ENCODE assay signal across 2 fruit fly cellular contexts in the genomic region with DNA sequence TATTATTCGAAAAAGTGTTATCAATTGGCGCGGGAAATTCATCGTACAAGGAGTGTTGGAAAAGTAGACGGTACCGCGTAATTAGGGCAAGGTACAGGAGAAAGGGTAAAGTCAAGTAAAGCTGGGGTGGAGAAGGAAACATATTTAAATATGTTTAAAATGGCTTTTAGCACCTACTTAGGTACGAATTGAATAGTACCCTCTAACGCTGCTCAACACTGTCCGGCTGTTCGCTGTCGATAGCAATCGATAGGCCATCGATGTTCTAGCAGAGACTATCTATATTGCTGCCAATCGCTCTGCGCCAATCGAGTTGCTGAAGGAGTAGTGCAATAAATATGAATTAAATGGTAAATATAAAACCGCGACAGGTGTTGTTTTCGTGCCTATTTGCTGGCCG.
A peak's percentile ranks its signal among the peaks of the same experiment; 100 is the strongest.
TF ChIP-seq lines count a peak whose summit lies in the region.

Gene X11L (plus strand): TSS at position 279 of the 400 bp plus-strand sequence.

TF ChIP-seq in whole organism, embryonic, 481 proteins besides CTCF, POLR2A, EP300 and RAD21 (continued from another document and continues in another):
- peak; percentile 84 for TF ChIP-seq CG7786 (GFP tag; optimal IDR thresholded peaks at IDR 0.05; lab: Kevin White, UChicago)
- peak; percentile 24 for TF ChIP-seq sug (tag; optimal IDR thresholded peaks at IDR 0.05; lab: Kevin White, UChicago)
- no peak for TF ChIP-seq disco-r (GFP tag; optimal IDR thresholded peaks at IDR 0.05; lab: Kevin White, UChicago)
- no peak for TF ChIP-seq pfk (GFP tag; optimal IDR thresholded peaks at IDR 0.05; lab: Kevin White, UChicago)
- peak; percentile 87 for TF ChIP-seq Dll (GFP tag; IDR thresholded peaks at IDR 0.05; lab: Robert Waterston, UW; ENCODE audit: partially characterized antibody)
- peak; percentile 10; the same call in 1 of the 2 replicates for TF ChIP-seq Oaz (GFP tag; IDR thresholded peaks at IDR 0.05; lab: Robert Waterston, UW)
- no peak for TF ChIP-seq tio (GFP tag; optimal IDR thresholded peaks at IDR 0.05; lab: Kevin White, UChicago)
- TF ChIP-seq CG2129 (GFP tag; IDR thresholded peaks at IDR 0.05; lab: Robert Waterston, UW; ENCODE audit: partially characterized antibody): peak; percentile 53
- no peak for TF ChIP-seq zf30C (GFP tag; optimal IDR thresholded peaks at IDR 0.05; lab: Kevin White, UChicago)
- no peak for TF ChIP-seq HLHmδ (GFP tag; optimal IDR thresholded peaks at IDR 0.05; lab: Kevin White, UChicago)
- TF ChIP-seq chm (GFP tag; IDR thresholded peaks at IDR 0.05; lab: Robert Waterston, UW): no peak
- TF ChIP-seq CG5245 (GFP tag; optimal IDR thresholded peaks at IDR 0.05; lab: Kevin White, UChicago): peak; percentile 66
- peak; percentile 84 for TF ChIP-seq pzg (GFP tag; optimal IDR thresholded peaks at IDR 0.05; lab: Kevin White, UChicago)
- peak; percentile 67 for TF ChIP-seq Ptx1 (GFP tag; IDR thresholded peaks at IDR 0.05; lab: Robert Waterston, UW)
- TF ChIP-seq gsb-n (tag; optimal IDR thresholded peaks at IDR 0.05; lab: Kevin White, UChicago): no peak
- TF ChIP-seq Jarid2 (GFP tag; optimal IDR thresholded peaks at IDR 0.05; lab: Kevin White, UChicago): no peak
- peak; percentile 36 for TF ChIP-seq gfzf (GFP tag; optimal IDR thresholded peaks at IDR 0.05; lab: Kevin White, UChicago)
- TF ChIP-seq tap (tag; optimal IDR thresholded peaks at IDR 0.05; lab: Kevin White, UChicago): no peak
- no peak for TF ChIP-seq Hr78 (GFP tag; optimal IDR thresholded peaks at IDR 0.05; lab: Kevin White, UChicago)
- peak; percentile 59 for TF ChIP-seq CG6272 (GFP tag; IDR thresholded peaks at IDR 0.05; lab: Robert Waterston, UW)
- TF ChIP-seq CG6854 (GFP tag; optimal IDR thresholded peaks at IDR 0.05; lab: Kevin White, UChicago): no peak
- no peak for TF ChIP-seq Blimp-1 (GFP tag; optimal IDR thresholded peaks at IDR 0.05; lab: Kevin White, UChicago)
- TF ChIP-seq CG18619 (GFP tag; optimal IDR thresholded peaks at IDR 0.05; lab: Kevin White, UChicago): peak; percentile 69
- peak; percentile 52 to 63 for TF ChIP-seq chif (GFP tag; optimal IDR thresholded peaks at IDR 0.05; lab: Kevin White, UChicago)
- TF ChIP-seq Eip74EF (GFP tag; optimal IDR thresholded peaks at IDR 0.05; lab: Kevin White, UChicago): no peak
- no peak for TF ChIP-seq CG32767 (GFP tag; IDR thresholded peaks at IDR 0.05; lab: Robert Waterston, UW)
- TF ChIP-seq dan (GFP tag; IDR thresholded peaks at IDR 0.05; lab: Robert Waterston, UW): no peak
- TF ChIP-seq hth (optimal IDR thresholded peaks at IDR 0.05; lab: Kevin White, UChicago): no peak
- TF ChIP-seq knrl (GFP tag; IDR thresholded peaks at IDR 0.05; lab: Robert Waterston, UW; ENCODE audit: partially characterized antibody): peak; percentile 88
- TF ChIP-seq CG13123 (GFP tag; optimal IDR thresholded peaks at IDR 0.05; lab: Kevin White, UChicago): peak; percentile 60
- TF ChIP-seq fd64A (GFP tag; optimal IDR thresholded peaks at IDR 0.05; lab: Kevin White, UChicago): no peak
- TF ChIP-seq stc (GFP tag; IDR thresholded peaks at IDR 0.05; lab: Robert Waterston, UW): 0 out of 2 replicates have a peak, but pooled peaks have one; percentile 15
- no peak for TF ChIP-seq Deaf1 (tag; optimal IDR thresholded peaks at IDR 0.05; lab: Kevin White, UChicago)
- peak; percentile 74 for TF ChIP-seq chn (GFP tag; optimal IDR thresholded peaks at IDR 0.05; lab: Kevin White, UChicago)
- peak; percentile 87 for TF ChIP-seq sob (GFP tag; IDR thresholded peaks at IDR 0.05; lab: Robert Waterston, UW)
- TF ChIP-seq CG2875 (GFP tag; optimal IDR thresholded peaks at IDR 0.05; lab: Kevin White, UChicago): no peak
- TF ChIP-seq CG4617 (GFP tag; optimal IDR thresholded peaks at IDR 0.05; lab: Kevin White, UChicago; ENCODE audit: borderline replicate concordance): peak; percentile 71
- peak; percentile 41; the same call in 1 of the 2 replicates for TF ChIP-seq Taf1 (GFP tag; IDR thresholded peaks at IDR 0.05; lab: Robert Waterston, UW)
- TF ChIP-seq CG9817 (tag; optimal IDR thresholded peaks at IDR 0.05; lab: Kevin White, UChicago): no peak
- TF ChIP-seq BEAF-32 (GFP tag; optimal IDR thresholded peaks at IDR 0.05; lab: Kevin White, UChicago): peak; percentile 88
- TF ChIP-seq E2f2 (GFP tag; IDR thresholded peaks at IDR 0.05; lab: Robert Waterston, UW): peak; percentile 79
- no peak for TF ChIP-seq ash1 (GFP tag; optimal IDR thresholded peaks at IDR 0.05; lab: Kevin White, UChicago)
- TF ChIP-seq CG1603 (tag; optimal IDR thresholded peaks at IDR 0.05; lab: Kevin White, UChicago): peak; percentile 86
- no peak for TF ChIP-seq C15 (GFP tag; IDR thresholded peaks at IDR 0.05; lab: Robert Waterston, UW)
- peak; percentile 8 for TF ChIP-seq dm (GFP tag; optimal IDR thresholded peaks at IDR 0.05; lab: Kevin White, UChicago)
- no peak for TF ChIP-seq Atf6 (GFP tag; IDR thresholded peaks at IDR 0.05; lab: Robert Waterston, UW)
- peak; percentile 87 for TF ChIP-seq mam (GFP tag; optimal IDR thresholded peaks at IDR 0.05; lab: Kevin White, UChicago)
- no peak for TF ChIP-seq sim (GFP tag; IDR thresholded peaks at IDR 0.05; lab: Robert Waterston, UW)
- no peak for TF ChIP-seq nau (GFP tag; optimal IDR thresholded peaks at IDR 0.05; lab: Kevin White, UChicago)
- TF ChIP-seq H15 (GFP tag; IDR thresholded peaks at IDR 0.05; lab: Robert Waterston, UW): peak; percentile 49; the same call in 1 of the 3 replicates
- TF ChIP-seq Max (GFP tag; optimal IDR thresholded peaks at IDR 0.05; lab: Kevin White, UChicago): peak; percentile 34
- peak; percentile 51 for TF ChIP-seq CG18476 (GFP tag; optimal IDR thresholded peaks at IDR 0.05; lab: Kevin White, UChicago)
- TF ChIP-seq gem (tag; optimal IDR thresholded peaks at IDR 0.05; lab: Kevin White, UChicago): no peak
- no peak for TF ChIP-seq CG8281 (tag; optimal IDR thresholded peaks at IDR 0.05; lab: Kevin White, UChicago)
- peak; percentile 70 for TF ChIP-seq phol (tag; optimal IDR thresholded peaks at IDR 0.05; lab: Kevin White, UChicago)
- peak; percentile 12 for TF ChIP-seq HmgD (GFP tag; optimal IDR thresholded peaks at IDR 0.05; lab: Kevin White, UChicago)
- peak; percentile 53 for TF ChIP-seq CG9876 (GFP tag; optimal IDR thresholded peaks at IDR 0.05; lab: Kevin White, UChicago)
- TF ChIP-seq CG7987 (GFP tag; optimal IDR thresholded peaks at IDR 0.05; lab: Kevin White, UChicago): peak; percentile 29
- peak; percentile 78 for TF ChIP-seq CG15514 (GFP tag; optimal IDR thresholded peaks at IDR 0.05; lab: Kevin White, UChicago)
- TF ChIP-seq klu (GFP tag; IDR thresholded peaks at IDR 0.05; lab: Robert Waterston, UW): 0 out of 2 replicates have a peak, but pooled peaks have one; percentile 8
- TF ChIP-seq Nf-YA (GFP tag; IDR thresholded peaks at IDR 0.05; lab: Robert Waterston, UW): 0 out of 2 replicates have a peak, but pooled peaks have one; percentile 34
- no peak for TF ChIP-seq CG10543 (GFP tag; optimal IDR thresholded peaks at IDR 0.05; lab: Kevin White, UChicago)
- TF ChIP-seq Kr (GFP tag; optimal IDR thresholded peaks at IDR 0.05; lab: Kevin White, UChicago): no peak

TF ChIP-seq in whole organism, prepupa, 60 proteins besides CTCF, POLR2A, EP300 and RAD21 (continued from another document):
- TF ChIP-seq CG3919 (GFP tag; optimal IDR thresholded peaks at IDR 0.05; lab: Kevin White, UChicago) (peak; percentile 77), dsx (GFP tag; optimal IDR thresholded peaks at IDR 0.05; lab: Kevin White, UChicago; ENCODE audit: poor library complexity, severe bottlenecking) (peak; percentile 32), eg (GFP tag; IDR thresholded peaks at IDR 0.05; lab: Robert Waterston, UW) (peak; percentile 61; the same call in 2 of the 3 replicates), Ets21C (GFP tag; optimal IDR thresholded peaks at IDR 0.05; lab: Kevin White, UChicago) (peak; percentile 73), CG11902 (GFP tag; optimal IDR thresholded peaks at IDR 0.05; lab: Kevin White, UChicago) (peak; percentile 36), CG4318 (GFP tag; optimal IDR thresholded peaks at IDR 0.05; lab: Kevin White, UChicago) (no peak), Eip75B (GFP tag; optimal IDR thresholded peaks at IDR 0.05; lab: Kevin White, UChicago) (peak; percentile 60), fkh (GFP tag; optimal IDR thresholded peaks at IDR 0.05; lab: Kevin White, UChicago) (no peak), CG32006 (GFP tag; optimal IDR thresholded peaks at IDR 0.05; lab: Kevin White, UChicago) (no peak), spab (GFP tag; optimal IDR thresholded peaks at IDR 0.05; lab: Kevin White, UChicago) (no peak)
